Worm (Caenorhabditis elegans) whole organism, midembryonic: ENCODE measurements around the gene cnnm-3.

Source experiments
- T22C8.4 ChIP-seq: fragments of 200-800 bp; sonication (Bioruptor generic); IDR thresholded peaks from 2 replicates; pipeline ENCODE4 v1.3.6; 2022; ENCODE audit warnings: missing genetic modification characterization, missing compliant biosample characterization
- cog-1 ChIP-seq: sonication (generic microtip); optimal IDR thresholded peaks from 2 replicates; lab custom pipeline; 2016; ENCODE audit warnings: missing genetic modification characterization, missing compliant biosample characterization
- flt-1 ChIP-seq: fragments of 200-800 bp; sonication (Bioruptor generic); IDR thresholded peaks from 2 replicates; pipeline ENCODE4 v1.3.6; 2022; ENCODE audit warnings: missing genetic modification characterization, missing compliant biosample characterization
- klf-2 ChIP-seq: fragments of 200-800 bp; sonication (Bioruptor generic); conservative IDR thresholded peaks from 2 replicates; pipeline ENCODE4 v1.3.6; 2022; ENCODE audit warnings: missing genetic modification reagents, missing genetic modification characterization, missing compliant biosample characterization
- med-1 ChIP-seq: sonication (generic microtip); optimal IDR thresholded peaks from 2 replicates; lab custom pipeline; 2017; ENCODE audit warnings: missing genetic modification characterization, mild to moderate bottlenecking, missing compliant biosample characterization, antibody characterized with exemption, missing genetic modification reagents; ENCODE audit not compliant: insufficient read depth
- ztf-29 ChIP-seq: fragments of 200-800 bp; sonication (Bioruptor generic); IDR thresholded peaks from 2 replicates; pipeline ENCODE4 v1.3.6; 2022; ENCODE audit warnings: missing genetic modification reagents, missing genetic modification characterization, missing compliant biosample characterization

ce11 chrX:3061698-3062097, 16.1 kb upstream of the cnnm-3 start:
- TF ChIP-seq flt-1 (GFP tag; lab: Robert Waterston, UW) (no peak), med-1 (GFP tag; lab: Kevin White, UChicago) (no peak), ztf-29 (GFP tag; lab: Robert Waterston, UW) (no peak), T22C8.4 (GFP tag; lab: Robert Waterston, UW) (no peak), klf-2 (no peak), cog-1 (tag; lab: Kevin White, UChicago) (no peak)
